Worm (Caenorhabditis elegans) whole organism, L4 larva: ENCODE results near the gene clec-157.

ENCODE experiments used
- R02D3.7 ChIP-seq: fragments of 150-350 bp; sonication (generic microtip); optimal IDR thresholded peaks from 3 replicates; lab custom pipeline; 2014; ENCODE audit warnings: missing biosample characterization, missing genetic modification characterization
- lin-15B ChIP-seq: fragments of 150-350 bp; sonication (generic microtip); optimal IDR thresholded peaks from 3 replicates; lab custom pipeline; 2014; ENCODE audit warnings: missing biosample characterization, missing genetic modification characterization
- nhr-25 ChIP-seq: sonication (generic microtip); optimal IDR thresholded peaks from 2 replicates; lab custom pipeline; 2017; ENCODE audit warnings: missing genetic modification characterization, mild to moderate bottlenecking, missing compliant biosample characterization, antibody characterized with exemption, moderate library complexity, borderline replicate concordance; ENCODE audit not compliant: insufficient read depth
- nhr-28 ChIP-seq: fragments of 150-350 bp; optimal IDR thresholded peaks from 2 replicates; lab custom pipeline; 2014; ENCODE audit warnings: missing biosample characterization, missing genetic modification characterization
- nhr-76 ChIP-seq: fragments of 150-350 bp; optimal IDR thresholded peaks from 2 replicates; lab custom pipeline; 2014; ENCODE audit warnings: missing biosample characterization, missing genetic modification characterization
- unc-62 ChIP-seq, 3 experiments: fragments of 150-350 bp in 1 of 3; sonication (generic microtip); optimal IDR thresholded peaks in 2 of 3; peaks in 1 of 3; 1 replicate in 1 of 3; 2 replicates in 2 of 3; lab custom pipeline; 2014 to 2017; ENCODE audit warnings: missing biosample characterization in 3 of 3, missing genetic modification characterization in 3 of 3, missing genetic modification reagents in 3 of 3, missing genotype in 1 of 3

DNA sequence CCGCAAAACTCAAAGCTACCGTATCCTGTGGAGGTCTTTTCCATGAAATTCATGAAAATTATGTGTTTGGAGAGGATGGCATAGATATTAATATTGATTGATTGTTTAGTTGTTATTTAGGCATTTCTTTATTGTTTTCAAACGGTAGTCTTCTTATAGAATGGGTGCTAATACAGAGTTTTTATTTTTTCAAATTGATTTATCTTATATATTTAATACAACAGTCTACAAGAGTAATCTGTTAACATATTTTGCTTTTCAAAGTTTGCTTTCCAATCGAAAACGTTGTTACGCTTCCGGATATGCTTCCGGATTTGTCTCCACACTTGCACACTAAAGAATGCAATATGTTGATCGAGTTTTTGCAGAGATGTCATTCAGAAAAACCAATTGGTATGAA, 22.5 kb upstream of the clec-157 start, which contains the start of gene C35D10.17:
- TF ChIP-seq unc-62 (GFP tag; optimal IDR thresholded peaks at IDR 0.05 in 1 of 2; lab: Kevin White, UChicago) (no peak), unc-62 (tag; optimal IDR thresholded peaks at IDR 0.05; lab: Kevin White, UChicago) (no peak), lin-15B (tag; lab: Kevin White, UChicago) (no peak), nhr-25 (no peak), R02D3.7 (tag; lab: Kevin White, UChicago) (no peak), nhr-28 (tag; lab: Kevin White, UChicago) (no peak), nhr-76 (tag; lab: Kevin White, UChicago) (no peak)
